Fruit fly (Drosophila melanogaster): Measurements from ENCODE around the gene CG9951.

The CG9951 gene

DNA sequence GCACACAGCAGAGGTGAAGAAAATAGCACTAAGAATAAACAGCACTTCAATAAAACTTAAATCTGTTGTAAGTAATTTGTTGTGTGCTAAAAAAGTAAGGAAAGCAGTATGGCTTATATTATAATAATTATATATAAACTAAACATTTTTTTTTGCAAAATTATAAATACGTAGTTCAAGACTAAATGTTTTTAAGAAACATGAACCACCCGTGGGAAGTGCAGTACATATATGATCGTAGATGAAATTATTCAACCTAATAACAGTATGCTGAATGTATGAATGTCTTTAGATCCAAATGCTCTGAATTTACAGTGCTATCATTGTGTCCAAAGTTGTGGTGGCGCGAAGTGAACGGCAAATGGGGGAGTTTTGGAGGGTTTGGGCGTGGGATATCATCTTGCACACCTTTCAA is 7.8 kb downstream of the CG9951 start (continued):
- TF ChIP-seq Scr (GFP tag; IDR thresholded peaks at IDR 0.05; ENCODE audit: partially characterized antibody) (no peak), CG3281 (GFP tag; optimal IDR thresholded peaks at IDR 0.05) (peak; percentile 47), gt (GFP tag; IDR thresholded peaks at IDR 0.05) (no peak), pfk (GFP tag; optimal IDR thresholded peaks at IDR 0.05) (no peak), CG17912 (GFP tag; optimal IDR thresholded peaks at IDR 0.05) (no peak), Hr78 (GFP tag; optimal IDR thresholded peaks at IDR 0.05) (peak in 1 of 2 experiments; percentile 0)

dm6 chr3L:16871630-16872029 is 8.7 kb downstream of the CG9951 start:
- TF ChIP-seq sim (GFP tag; IDR thresholded peaks at IDR 0.05), result no peak
- TF ChIP-seq CG3281 (GFP tag; optimal IDR thresholded peaks at IDR 0.05), result peak; percentile 32
- peak; percentile 36 for TF ChIP-seq Rfx (GFP tag; IDR thresholded peaks at IDR 0.05)
- TF ChIP-seq slbo (GFP tag; IDR thresholded peaks at IDR 0.05), result peak; percentile 22; the same call in 1 of the 2 replicates
- TF ChIP-seq chinmo (GFP tag; IDR thresholded peaks at IDR 0.05; ENCODE audit: partially characterized antibody), result 0 out of 4 replicates have a peak, but pooled peaks have one; percentile 46
- TF ChIP-seq CG32532 (GFP tag; IDR thresholded peaks at IDR 0.05), result 0 out of 2 replicates have a peak, but pooled peaks have one; percentile 8
- peak; percentile 51 for TF ChIP-seq lab (GFP tag; optimal IDR thresholded peaks at IDR 0.05)
- TF ChIP-seq CG12769 (tag; optimal IDR thresholded peaks at IDR 0.05), result no peak
- peak; percentile 53 for TF ChIP-seq Med (GFP tag)
- no peak for TF ChIP-seq CG8290 (GFP tag; optimal IDR thresholded peaks at IDR 0.05)
- TF ChIP-seq CG8290 (tag; optimal IDR thresholded peaks at IDR 0.05), result peak in 1 of 2 experiments; percentile 13
- 0 out of 2 replicates have a peak, but pooled peaks have one; percentile 8 for TF ChIP-seq CG9932 (GFP tag; IDR thresholded peaks at IDR 0.05)
- TF ChIP-seq oc (tag; optimal IDR thresholded peaks at IDR 0.05), result peak; percentile 34
- no peak for TF ChIP-seq Opbp (GFP tag; IDR thresholded peaks at IDR 0.05; ENCODE audit: partially characterized antibody)
- peak; percentile 38 for TF ChIP-seq CG2120 (GFP tag; optimal IDR thresholded peaks at IDR 0.05)

dm6 chr3L:16872487-16872955 is 9.6 kb downstream of the CG9951 start:
- TF ChIP-seq slbo (GFP tag; IDR thresholded peaks at IDR 0.05), result no peak; the same call in none of the 2 replicates
- TF ChIP-seq CG3281 (GFP tag; optimal IDR thresholded peaks at IDR 0.05), result peak; percentile 85
- TF ChIP-seq prd (optimal IDR thresholded peaks at IDR 0.05), result no peak
- TF ChIP-seq prd (GFP tag; IDR thresholded peaks at IDR 0.05), result peak; percentile 41; the same call in 2 of the 3 replicates
- TF ChIP-seq tap (tag; optimal IDR thresholded peaks at IDR 0.05), result peak; percentile 68
- peak; percentile 46 for TF ChIP-seq CG17829 (tag; optimal IDR thresholded peaks at IDR 0.05)
- no peak for TF ChIP-seq dan (GFP tag; IDR thresholded peaks at IDR 0.05)
- peak; percentile 63 for TF ChIP-seq CG15011 (GFP tag; optimal IDR thresholded peaks at IDR 0.05)
- peak; percentile 15 for TF ChIP-seq CG8089 (GFP tag; optimal IDR thresholded peaks at IDR 0.05)
- TF ChIP-seq zen (tag; optimal IDR thresholded peaks at IDR 0.05), result peak; percentile 30
- peak; percentile 63 for TF ChIP-seq CG12769 (tag; optimal IDR thresholded peaks at IDR 0.05)
- peak; percentile 45 for TF ChIP-seq CG12236 (GFP tag; optimal IDR thresholded peaks at IDR 0.05)
- TF ChIP-seq CG11247 (GFP tag; IDR thresholded peaks at IDR 0.05), result no peak
- 0 out of 3 replicates have a peak, but pooled peaks have one; percentile 6 for TF ChIP-seq CG11560 (tag; IDR thresholded peaks at IDR 0.05)
- TF ChIP-seq ranshi (GFP tag; IDR thresholded peaks at IDR 0.05), result peak; percentile 53; the same call in 1 of the 2 replicates
- TF ChIP-seq zfh1 (GFP tag; IDR thresholded peaks at IDR 0.05), result 0 out of 3 replicates have a peak, but pooled peaks have one; percentile 21
- TF ChIP-seq cas (GFP tag; IDR thresholded peaks at IDR 0.05), result no peak
- no peak for TF ChIP-seq CG43689 (GFP tag; IDR thresholded peaks at IDR 0.05)
- TF ChIP-seq CG10267 (tag; optimal IDR thresholded peaks at IDR 0.05), result peak; percentile 54
- TF ChIP-seq gfzf (GFP tag; optimal IDR thresholded peaks at IDR 0.05), result no peak
- TF ChIP-seq esg (GFP tag; conservative IDR thresholded peaks at IDR 0.05), result peak; percentile 61
- peak; percentile 52 for TF ChIP-seq maf-S (GFP tag; optimal IDR thresholded peaks at IDR 0.05)
- TF ChIP-seq CG10543 (GFP tag; optimal IDR thresholded peaks at IDR 0.05), result peak; percentile 20
- TF ChIP-seq CG10654 (GFP tag; optimal IDR thresholded peaks at IDR 0.05), result peak; percentile 38
- peak; percentile 38 for TF ChIP-seq Atf3 (GFP tag; optimal IDR thresholded peaks at IDR 0.05)
- TF ChIP-seq dimm (GFP tag; IDR thresholded peaks at IDR 0.05), result no peak
- TF ChIP-seq vvl (GFP tag; IDR thresholded peaks at IDR 0.05), result peak; percentile 42; the same call in 1 of the 2 replicates
- TF ChIP-seq ind (GFP tag; optimal IDR thresholded peaks at IDR 0.05), result peak; percentile 64
- no peak for TF ChIP-seq kni (GFP tag; optimal IDR thresholded peaks at IDR 0.05)
- peak; percentile 68 to 70 for TF ChIP-seq bsh (GFP tag; optimal IDR thresholded peaks at IDR 0.05)
- TF ChIP-seq ap (GFP tag; IDR thresholded peaks at IDR 0.05), result no peak

Data from whole organism, embryonic.